Fruit fly (Drosophila melanogaster) whole organism, embryonic: ENCODE data around the gene gcm.

Source experiments
- Aef1 ChIP-seq: fragments of 200-800 bp; sonication (Bioruptor generic); IDR thresholded peaks from 3 replicates; pipeline ENCODE4 v1.3.6; 2022; ENCODE audit warnings: missing biosample characterization, missing genetic modification characterization
- Atf6 ChIP-seq: fragments of 200-800 bp; sonication (Bioruptor generic); IDR thresholded peaks from 2 replicates; pipeline ENCODE4 v1.3.6; 2022; ENCODE audit warnings: missing biosample characterization, missing genetic modification characterization
- BEAF-32 ChIP-seq: fragments of 200-800 bp; sonication (Bioruptor generic); optimal IDR thresholded peaks from 3 replicates; lab custom pipeline; 2017; ENCODE audit warnings: missing biosample characterization, missing genetic modification characterization, mild to moderate bottlenecking, moderate library complexity, missing genetic modification reagents
- CG10147 ChIP-seq: fragments of 200-800 bp; sonication (Bioruptor generic); optimal IDR thresholded peaks from 2 replicates; lab custom pipeline; 2019; ENCODE audit warnings: missing biosample characterization, mild to moderate bottlenecking, missing genetic modification characterization, moderate library complexity
- CG11093 ChIP-seq: fragments of 200-800 bp; sonication (Bioruptor generic); IDR thresholded peaks from 3 replicates; pipeline ENCODE4 v1.3.6; 2022; ENCODE audit warnings: missing biosample characterization, missing genetic modification characterization
- CG11398 ChIP-seq: fragments of 200-800 bp; sonication (Bioruptor generic); optimal IDR thresholded peaks from 2 replicates; lab custom pipeline; 2016; ENCODE audit warnings: missing biosample characterization, missing genetic modification characterization
- CG12659 ChIP-seq: fragments of 200-800 bp; sonication (Bioruptor generic); optimal IDR thresholded peaks from 3 replicates; lab custom pipeline; 2017; ENCODE audit warnings: mild to moderate bottlenecking, missing biosample characterization, missing genetic modification reagents, missing genetic modification characterization
- CG12769 ChIP-seq: fragments of 200-800 bp; sonication (Bioruptor generic); optimal IDR thresholded peaks from 2 replicates; lab custom pipeline; 2019; ENCODE audit warnings: missing biosample characterization, mild to moderate bottlenecking, missing genetic modification characterization, moderate library complexity
- CG13894 ChIP-seq: fragments of 200-800 bp; sonication (Bioruptor generic); optimal IDR thresholded peaks from 3 replicates; lab custom pipeline; 2018; ENCODE audit warnings: missing biosample characterization, mild to moderate bottlenecking, missing genetic modification characterization, moderate library complexity
- CG16863 ChIP-seq: fragments of 200-800 bp; sonication (Bioruptor generic); optimal IDR thresholded peaks from 3 replicates; lab custom pipeline; 2016; ENCODE audit warnings: missing biosample characterization, missing genetic modification characterization
- CG17328 ChIP-seq: fragments of 200-800 bp; sonication (Bioruptor generic); IDR thresholded peaks from 2 replicates; pipeline ENCODE4 v1.3.6; 2022; ENCODE audit warnings: missing biosample characterization, missing genetic modification characterization
- CG2199 ChIP-seq: fragments of 200-800 bp; sonication (Bioruptor generic); IDR thresholded peaks from 3 replicates; pipeline ENCODE4 v1.3.6; 2022; ENCODE audit warnings: missing biosample characterization, missing genetic modification characterization
- CG2889 ChIP-seq: fragments of 200-800 bp; sonication (Bioruptor generic); IDR thresholded peaks from 3 replicates; pipeline ENCODE4 v1.3.6; 2022; ENCODE audit warnings: missing biosample characterization, missing genetic modification characterization
- CG30403 ChIP-seq: fragments of 200-800 bp; sonication (Bioruptor generic); optimal IDR thresholded peaks from 3 replicates; lab custom pipeline; 2016; ENCODE audit warnings: missing biosample characterization, missing genetic modification characterization
- CG3281 ChIP-seq: fragments of 200-800 bp; sonication (Bioruptor generic); optimal IDR thresholded peaks from 3 replicates; lab custom pipeline; 2017; ENCODE audit warnings: missing biosample characterization, mild to moderate bottlenecking, missing genetic modification characterization
- CG4282 ChIP-seq: fragments of 200-800 bp; sonication (Bioruptor generic); optimal IDR thresholded peaks from 2 replicates; lab custom pipeline; 2016; ENCODE audit warnings: missing biosample characterization, missing genetic modification characterization
- CG9797 ChIP-seq: fragments of 200-800 bp; sonication (Bioruptor generic); optimal IDR thresholded peaks from 3 replicates; lab custom pipeline; 2018; ENCODE audit warnings: missing biosample characterization, mild to moderate bottlenecking, missing genetic modification characterization
- CG9932 ChIP-seq: fragments of 200-800 bp; sonication (Bioruptor generic); IDR thresholded peaks from 2 replicates; pipeline ENCODE4 v1.3.6; 2022; ENCODE audit warnings: missing biosample characterization, missing genetic modification characterization
- HLH3B ChIP-seq: fragments of 200-800 bp; sonication (Bioruptor generic); IDR thresholded peaks from 2 replicates; pipeline ENCODE4 v1.3.6; 2022; ENCODE audit warnings: missing biosample characterization, missing genetic modification characterization
- HLH4C ChIP-seq: fragments of 200-800 bp; sonication (Bioruptor generic); IDR thresholded peaks from 3 replicates; pipeline ENCODE4 v1.3.6; 2022; ENCODE audit warnings: missing biosample characterization, missing genetic modification characterization; ENCODE audit not compliant: partially characterized antibody
- Hmx ChIP-seq: fragments of 200-800 bp; sonication (Bioruptor generic); optimal IDR thresholded peaks from 2 replicates; lab custom pipeline; 2016; ENCODE audit warnings: missing biosample characterization, missing genetic modification characterization
- Neu2 ChIP-seq: fragments of 200-800 bp; sonication (Bioruptor generic); optimal IDR thresholded peaks from 3 replicates; lab custom pipeline; 2016; ENCODE audit warnings: missing biosample characterization, missing genetic modification characterization, borderline replicate concordance
- Nf-YC ChIP-seq: fragments of 200-800 bp; optimal IDR thresholded peaks from 3 replicates; lab custom pipeline; 2019; ENCODE audit warnings: missing biosample characterization, mild to moderate bottlenecking, missing genetic modification characterization, moderate library complexity
- Six4 ChIP-seq: fragments of 200-800 bp; sonication (Bioruptor generic); optimal IDR thresholded peaks from 2 replicates; lab custom pipeline; 2016; ENCODE audit warnings: missing biosample characterization, missing genetic modification characterization
- al ChIP-seq: fragments of 200-800 bp; sonication (Bioruptor generic); IDR thresholded peaks from 2 replicates; pipeline ENCODE4 v1.3.6; 2022; ENCODE audit warnings: missing biosample characterization, missing genetic modification characterization
- ap ChIP-seq: fragments of 200-800 bp; sonication (Bioruptor generic); IDR thresholded peaks from 2 replicates; pipeline ENCODE4 v1.3.6; 2022; ENCODE audit warnings: missing biosample characterization, missing genetic modification characterization
- ato ChIP-seq: fragments of 200-800 bp; sonication (Bioruptor generic); IDR thresholded peaks from 2 replicates; pipeline ENCODE4 v1.3.6; 2022; ENCODE audit warnings: missing biosample characterization, missing genetic modification characterization; ENCODE audit not compliant: partially characterized antibody
- bowl ChIP-seq: fragments of 200-800 bp; sonication (Bioruptor generic); IDR thresholded peaks from 2 replicates; pipeline ENCODE4 v1.3.6; 2022; ENCODE audit warnings: missing biosample characterization, missing genetic modification characterization
- cato ChIP-seq: fragments of 200-800 bp; sonication (Bioruptor generic); optimal IDR thresholded peaks from 2 replicates; lab custom pipeline; 2016; ENCODE audit warnings: missing biosample characterization, missing genetic modification characterization, borderline replicate concordance
- ci ChIP-seq: fragments of 200-800 bp; sonication (Bioruptor generic); IDR thresholded peaks from 3 replicates; pipeline ENCODE4 v1.3.6; 2022; ENCODE audit warnings: missing biosample characterization, missing genetic modification characterization
- dati ChIP-seq: fragments of 200-800 bp; sonication (Bioruptor generic); IDR thresholded peaks from 2 replicates; pipeline ENCODE4 v1.3.6; 2022; ENCODE audit warnings: missing biosample characterization, missing genetic modification characterization
- fu2 ChIP-seq: fragments of 200-800 bp; sonication (Bioruptor generic); optimal IDR thresholded peaks from 2 replicates; lab custom pipeline; 2016; ENCODE audit warnings: missing biosample characterization, missing genetic modification characterization
- gem ChIP-seq: fragments of 200-800 bp; sonication (Bioruptor generic); optimal IDR thresholded peaks from 2 replicates; lab custom pipeline; 2019; ENCODE audit warnings: missing biosample characterization, mild to moderate bottlenecking, missing genetic modification characterization, moderate library complexity
- ham ChIP-seq: fragments of 200-800 bp; sonication (Bioruptor generic); IDR thresholded peaks from 2 replicates; pipeline ENCODE4 v1.3.6; 2022; ENCODE audit warnings: missing biosample characterization, missing genetic modification characterization
- hb ChIP-seq: fragments of 200-800 bp; sonication (Bioruptor generic); IDR thresholded peaks from 3 replicates; pipeline ENCODE4 v1.3.6; 2022; ENCODE audit warnings: missing biosample characterization, missing genetic modification characterization; ENCODE audit not compliant: partially characterized antibody
- her ChIP-seq: fragments of 200-800 bp; sonication (Bioruptor generic); optimal IDR thresholded peaks from 2 replicates; lab custom pipeline; 2016; ENCODE audit warnings: missing biosample characterization, missing genetic modification characterization
- insv ChIP-seq, 2 experiments: fragments of 200-800 bp; sonication (Bioruptor generic); optimal IDR thresholded peaks; 3 replicates each; lab custom pipeline; 2016 to 2018; ENCODE audit warnings: missing biosample characterization in 2 of 2, missing genetic modification characterization in 2 of 2
- inv ChIP-seq: fragments of 200-800 bp; sonication (Bioruptor generic); IDR thresholded peaks from 2 replicates; pipeline ENCODE4 v1.3.6; 2022; ENCODE audit warnings: missing biosample characterization, missing genetic modification characterization; ENCODE audit not compliant: partially characterized antibody
- jing ChIP-seq: fragments of 200-800 bp; sonication (Bioruptor generic); optimal IDR thresholded peaks from 2 replicates; lab custom pipeline; 2018; ENCODE audit warnings: missing biosample characterization, mild to moderate bottlenecking, missing genetic modification characterization
- ken ChIP-seq: fragments of 200-800 bp; sonication (Bioruptor generic); IDR thresholded peaks from 3 replicates; pipeline ENCODE4 v1.3.6; 2022; ENCODE audit warnings: missing biosample characterization, missing genetic modification characterization
- maf-S ChIP-seq: fragments of 200-800 bp; sonication (Bioruptor generic); optimal IDR thresholded peaks from 2 replicates; lab custom pipeline; 2016; ENCODE audit warnings: missing biosample characterization, missing genetic modification characterization
- nmo ChIP-seq: fragments of 200-800 bp; sonication (Bioruptor generic); optimal IDR thresholded peaks from 2 replicates; lab custom pipeline; 2018; ENCODE audit warnings: missing biosample characterization, mild to moderate bottlenecking, missing genetic modification characterization, moderate library complexity
- nom ChIP-seq: fragments of 200-800 bp; sonication (Bioruptor generic); optimal IDR thresholded peaks from 2 replicates; lab custom pipeline; 2017; ENCODE audit warnings: missing biosample characterization, missing genetic modification characterization, mild to moderate bottlenecking, moderate library complexity, missing genetic modification reagents
- pho ChIP-seq: fragments of 200-800 bp; sonication (Bioruptor generic); optimal IDR thresholded peaks from 2 replicates; lab custom pipeline; 2016; ENCODE audit warnings: missing biosample characterization, missing genetic modification characterization
- phol ChIP-seq: fragments of 200-800 bp; sonication (Bioruptor generic); optimal IDR thresholded peaks from 3 replicates; lab custom pipeline; 2018; ENCODE audit warnings: missing biosample characterization, mild to moderate bottlenecking, missing genetic modification characterization, moderate library complexity
- row ChIP-seq: fragments of 200-800 bp; sonication (Bioruptor generic); IDR thresholded peaks from 3 replicates; pipeline ENCODE4 v1.3.6; 2022; ENCODE audit warnings: missing biosample characterization, missing genetic modification characterization
- sisA ChIP-seq: fragments of 200-800 bp; sonication (Bioruptor generic); IDR thresholded peaks from 2 replicates; pipeline ENCODE4 v1.3.6; 2022; ENCODE audit warnings: missing biosample characterization, missing genetic modification characterization
- slbo ChIP-seq: fragments of 200-800 bp; sonication (Bioruptor generic); IDR thresholded peaks from 2 replicates; pipeline ENCODE4 v1.3.6; 2022; ENCODE audit warnings: missing biosample characterization, missing genetic modification characterization
- sob ChIP-seq: fragments of 200-800 bp; sonication (Bioruptor generic); IDR thresholded peaks from 2 replicates; pipeline ENCODE4 v1.3.6; 2022; ENCODE audit warnings: missing biosample characterization, missing genetic modification characterization
- ttk ChIP-seq: fragments of 200-800 bp; sonication (Bioruptor generic); IDR thresholded peaks from 2 replicates; pipeline ENCODE4 v2.1.2; 2022; ENCODE audit warnings: missing biosample characterization, missing genetic modification characterization
- zf30C ChIP-seq: fragments of 200-800 bp; sonication (Bioruptor generic); optimal IDR thresholded peaks from 3 replicates; lab custom pipeline; 2018; ENCODE audit warnings: missing biosample characterization, mild to moderate bottlenecking, missing genetic modification characterization

The gcm gene

dm6 chr2L:9567398-9567856 lies 14.1 kb downstream of the gcm start:
- TF ChIP-seq ap (GFP tag; lab: Robert Waterston, UW), result peak; percentile 94
- peak; percentile 98 for TF ChIP-seq CG10147 (GFP tag; lab: Kevin White, UChicago)
- TF ChIP-seq gem, result peak; percentile 89
- peak; percentile 7 to 87 for TF ChIP-seq insv (GFP tag; optimal IDR thresholded peaks at IDR 0.05; lab: Kevin White, UChicago)
- TF ChIP-seq HLH3B, result peak; percentile 95
- peak; percentile 91 for TF ChIP-seq dati
- peak; percentile 84 for TF ChIP-seq fu2
- peak; percentile 63; the same call in 2 of the 3 replicates for TF ChIP-seq CG2889 (GFP tag; lab: Robert Waterston, UW)
- TF ChIP-seq ci (GFP tag; lab: Robert Waterston, UW), result peak; percentile 100
- peak; percentile 88 for TF ChIP-seq phol (tag; lab: Kevin White, UChicago)
- TF ChIP-seq her, result peak; percentile 96
- peak; percentile 99 for TF ChIP-seq CG3281 (GFP tag; lab: Kevin White, UChicago)
- peak; percentile 64 for TF ChIP-seq row (GFP tag; lab: Robert Waterston, UW)
- TF ChIP-seq sob, result peak; percentile 97
- TF ChIP-seq CG11398, result peak; percentile 97
- TF ChIP-seq Aef1, result peak; percentile 94
- peak; percentile 82 for TF ChIP-seq CG4282 (GFP tag; lab: Kevin White, UChicago)
- peak; percentile 95 for TF ChIP-seq Six4 (GFP tag; lab: Kevin White, UChicago)
- peak; percentile 31 for TF ChIP-seq BEAF-32 (GFP tag; lab: Kevin White, UChicago)
- TF ChIP-seq nmo (GFP tag; lab: Kevin White, UChicago), result peak; percentile 90
- peak; percentile 93 for TF ChIP-seq maf-S (GFP tag; lab: Kevin White, UChicago)
- TF ChIP-seq Hmx (GFP tag; lab: Kevin White, UChicago), result peak; percentile 42
- no peak for TF ChIP-seq inv
- TF ChIP-seq ttk (GFP tag; lab: Robert Waterston, UW), result peak; percentile 95
- peak; percentile 41; the same call in 1 of the 2 replicates for TF ChIP-seq sisA (GFP tag; lab: Robert Waterston, UW)
- peak; percentile 86 for TF ChIP-seq jing (GFP tag; lab: Kevin White, UChicago)
- TF ChIP-seq al (GFP tag; lab: Robert Waterston, UW), result peak; percentile 89
- peak; percentile 99 for TF ChIP-seq CG12659 (GFP tag; lab: Kevin White, UChicago)
- TF ChIP-seq CG30403 (GFP tag; lab: Kevin White, UChicago), result peak; percentile 90
- peak; percentile 88; the same call in 2 of the 3 replicates for TF ChIP-seq CG2199 (GFP tag; lab: Robert Waterston, UW)
- peak; percentile 89; the same call in 1 of the 2 replicates for TF ChIP-seq ham (GFP tag; lab: Robert Waterston, UW)
- TF ChIP-seq CG17328 (GFP tag; lab: Robert Waterston, UW), result peak; percentile 98
- TF ChIP-seq CG12769, result peak; percentile 90
- peak; percentile 97 for TF ChIP-seq CG13894
- TF ChIP-seq ken (GFP tag; lab: Robert Waterston, UW), result peak; percentile 93
- peak; percentile 97 for TF ChIP-seq Atf6
- no peak for TF ChIP-seq ato (GFP tag; lab: Robert Waterston, UW)
- peak; percentile 91 for TF ChIP-seq CG16863 (GFP tag; lab: Kevin White, UChicago)
- TF ChIP-seq CG9797 (GFP tag; lab: Kevin White, UChicago), result peak; percentile 73
- peak; percentile 85 for TF ChIP-seq CG9932 (GFP tag; lab: Robert Waterston, UW)
- peak; percentile 94 for TF ChIP-seq bowl (GFP tag; lab: Robert Waterston, UW)
- TF ChIP-seq cato (GFP tag; lab: Kevin White, UChicago), result peak; percentile 86
- no peak for TF ChIP-seq hb (GFP tag; lab: Robert Waterston, UW)
- TF ChIP-seq nom, result peak; percentile 78
- TF ChIP-seq HLH4C, result no peak
- peak; percentile 88 for TF ChIP-seq slbo (GFP tag; lab: Robert Waterston, UW)
- TF ChIP-seq Nf-YC (tag; lab: Kevin White, UChicago), result peak; percentile 88
- TF ChIP-seq CG11093 (GFP tag; lab: Robert Waterston, UW), result peak; percentile 33; the same call in 1 of the 3 replicates
- TF ChIP-seq zf30C (GFP tag; lab: Kevin White, UChicago), result peak; percentile 73
- TF ChIP-seq pho (GFP tag; lab: Kevin White, UChicago), result peak; percentile 90
- no peak for TF ChIP-seq Neu2 (GFP tag; lab: Kevin White, UChicago)
